Fruit fly (Drosophila melanogaster) whole organism, wandering third instar larva: ENCODE results near the gene t-cup.

ENCODE experiments used
- Abd-B ChIP-seq: fragments of >200 bp; optimal IDR thresholded peaks from 2 replicates; lab custom pipeline; 2017; ENCODE audit warnings: missing biosample characterization, missing genetic modification characterization
- CG32264 ChIP-seq: fragments of 200-800 bp; sonication (Bioruptor generic); optimal IDR thresholded peaks from 2 replicates; lab custom pipeline; 2016; ENCODE audit warnings: missing biosample characterization, missing genetic modification characterization
- CG9705 ChIP-seq: fragments of 200-800 bp; sonication (Bioruptor generic); optimal IDR thresholded peaks from 2 replicates; lab custom pipeline; 2018; ENCODE audit warnings: missing biosample characterization, mild to moderate bottlenecking, missing genetic modification characterization
- CrebA ChIP-seq: fragments of 200-800 bp; sonication (Bioruptor generic); optimal IDR thresholded peaks from 2 replicates; lab custom pipeline; 2016; ENCODE audit warnings: missing biosample characterization, mild to moderate bottlenecking, missing genetic modification characterization, borderline replicate concordance
- Dfd ChIP-seq: fragments of >200 bp; optimal IDR thresholded peaks from 2 replicates; lab custom pipeline; 2017; ENCODE audit warnings: missing biosample characterization, missing genetic modification characterization
- Dif ChIP-seq: fragments of 200-275, 200-300 bp; sonication (Bioruptor generic); optimal IDR thresholded peaks from 2 replicates; lab custom pipeline; 2018; ENCODE audit warnings: missing biosample characterization, missing genetic modification characterization; ENCODE audit not compliant: partially characterized antibody
- GATAd ChIP-seq: sonication (Bioruptor generic); optimal IDR thresholded peaks from 2 replicates; lab custom pipeline; 2016; ENCODE audit warnings: missing biosample characterization, missing genetic modification characterization
- HLH106 ChIP-seq: fragments of 200-800 bp; optimal IDR thresholded peaks from 3 replicates; lab custom pipeline; 2019; ENCODE audit warnings: missing biosample characterization, mild to moderate bottlenecking, missing genetic modification characterization, moderate library complexity
- Hnf4 ChIP-seq: fragments of 200-800 bp; sonication (Bioruptor generic); optimal IDR thresholded peaks from 2 replicates; lab custom pipeline; 2016; ENCODE audit warnings: missing biosample characterization, mild to moderate bottlenecking, missing genetic modification characterization
- Hr78 ChIP-seq: fragments of >200 bp; optimal IDR thresholded peaks from 2 replicates; lab custom pipeline; 2017; ENCODE audit warnings: missing biosample characterization, missing genetic modification characterization
- Hr83 ChIP-seq: fragments of 200-300 bp; sonication (Bioruptor generic); optimal IDR thresholded peaks from 2 replicates; lab custom pipeline; 2016; ENCODE audit warnings: missing biosample characterization, mild to moderate bottlenecking, missing genetic modification characterization, moderate library complexity; ENCODE audit not compliant: poor library complexity, severe bottlenecking
- Jra ChIP-seq: sonication (Bioruptor generic); optimal IDR thresholded peaks from 2 replicates; lab custom pipeline; 2016; ENCODE audit warnings: missing biosample characterization, missing genetic modification characterization
- Mio ChIP-seq: sonication (Bioruptor generic); optimal IDR thresholded peaks from 2 replicates; lab custom pipeline; 2016; ENCODE audit warnings: missing biosample characterization, missing genetic modification characterization
- Myc ChIP-seq: fragments of >200 bp; optimal IDR thresholded peaks from 2 replicates; lab custom pipeline; 2017
- N ChIP-seq: fragments of >200 bp; optimal IDR thresholded peaks from 2 replicates; lab custom pipeline; 2018; ENCODE audit warnings: missing biosample characterization, missing external identifiers, missing genetic modification characterization
- OdsH ChIP-seq: fragments of 200-800 bp; sonication (Bioruptor generic); optimal IDR thresholded peaks from 2 replicates; lab custom pipeline; 2016; ENCODE audit warnings: missing biosample characterization, mild to moderate bottlenecking, missing genetic modification characterization
- Rel ChIP-seq, 2 experiments: fragments of 200-800 bp; sonication (Bioruptor generic) in 1 of 2; optimal IDR thresholded peaks; 2 replicates in 1 of 2; 3 replicates in 1 of 2; lab custom pipeline; 2016 to 2019; ENCODE audit warnings: mild to moderate bottlenecking in 2 of 2, missing biosample characterization in 2 of 2, missing genetic modification characterization in 2 of 2, moderate library complexity in 1 of 2
- Sp1 ChIP-seq: fragments of 200-800 bp; sonication (Bioruptor generic); optimal IDR thresholded peaks from 3 replicates; lab custom pipeline; 2019; ENCODE audit warnings: missing biosample characterization, mild to moderate bottlenecking, missing genetic modification characterization, moderate library complexity
- Vsx2 ChIP-seq: fragments of 200-300, 225-300 bp; sonication (Bioruptor generic); optimal IDR thresholded peaks from 2 replicates; lab custom pipeline; 2018; ENCODE audit warnings: missing biosample characterization, missing genetic modification characterization; ENCODE audit not compliant: partially characterized antibody
- br ChIP-seq: fragments of 200-800 bp; sonication (Bioruptor generic); optimal IDR thresholded peaks from 2 replicates; lab custom pipeline; 2016; ENCODE audit warnings: missing biosample characterization, missing genetic modification characterization
- brk ChIP-seq: fragments of 200-800 bp; sonication (Bioruptor generic); optimal IDR thresholded peaks from 2 replicates; lab custom pipeline; 2016; ENCODE audit warnings: missing biosample characterization, mild to moderate bottlenecking, missing genetic modification characterization
- dl ChIP-seq, 2 experiments: fragments of 175-275, 200-275 bp in 1 of 2; fragments of 200-275 bp in 1 of 2; sonication (Bioruptor generic); optimal IDR thresholded peaks; lab custom pipeline; 2018; ENCODE audit warnings: mild to moderate bottlenecking in 2 of 2, missing biosample characterization in 2 of 2, missing genetic modification characterization in 2 of 2, moderate library complexity in 2 of 2; ENCODE audit not compliant: partially characterized antibody in 2 of 2, insufficient read depth in 1 of 2
- dmrt93B ChIP-seq: fragments of 200-800 bp; sonication (Bioruptor generic); optimal IDR thresholded peaks from 2 replicates; lab custom pipeline; 2018; ENCODE audit warnings: missing biosample characterization, mild to moderate bottlenecking, missing genetic modification characterization
- dsf ChIP-seq: sonication (Bioruptor generic); optimal IDR thresholded peaks from 2 replicates; lab custom pipeline; 2016; ENCODE audit warnings: missing biosample characterization, missing genetic modification characterization, borderline replicate concordance
- ey ChIP-seq: fragments of 200-800 bp; sonication (Bioruptor generic); optimal IDR thresholded peaks from 2 replicates; lab custom pipeline; 2016; ENCODE audit warnings: missing biosample characterization, missing genetic modification characterization
- foxo ChIP-seq, 2 experiments: fragments of 200-800 bp; sonication (Bioruptor generic); optimal IDR thresholded peaks; 2 replicates in 1 of 2; 3 replicates in 1 of 2; lab custom pipeline; 2016 to 2017; ENCODE audit warnings: missing biosample characterization in 2 of 2, missing genetic modification characterization in 2 of 2
- fru ChIP-seq: fragments of 200-800 bp; sonication (Bioruptor generic); optimal IDR thresholded peaks from 3 replicates; lab custom pipeline; 2016; ENCODE audit warnings: missing biosample characterization, mild to moderate bottlenecking, missing genetic modification characterization
- h ChIP-seq: fragments of 200-800 bp; sonication (Bioruptor generic); optimal IDR thresholded peaks from 3 replicates; lab custom pipeline; 2016; ENCODE audit warnings: missing biosample characterization, mild to moderate bottlenecking, missing genetic modification characterization
- jim ChIP-seq: fragments of 175-275, 200-325 bp; sonication (Bioruptor generic); optimal IDR thresholded peaks from 2 replicates; lab custom pipeline; 2016; ENCODE audit warnings: missing biosample characterization, mild to moderate bottlenecking, missing genetic modification characterization
- lola ChIP-seq: fragments of >200 bp; optimal IDR thresholded peaks from 2 replicates; lab custom pipeline; 2017; ENCODE audit warnings: missing biosample characterization, missing genetic modification characterization
- psq ChIP-seq: fragments of 200-800 bp; sonication (Bioruptor generic); optimal IDR thresholded peaks from 3 replicates; lab custom pipeline; 2017; ENCODE audit warnings: missing biosample characterization, mild to moderate bottlenecking, missing genetic modification characterization, moderate library complexity
- rgr ChIP-seq: fragments of 200-800 bp; sonication (Bioruptor generic); optimal IDR thresholded peaks from 3 replicates; lab custom pipeline; 2016; ENCODE audit warnings: missing biosample characterization, mild to moderate bottlenecking, missing genetic modification characterization
- sage ChIP-seq: fragments of 200-800 bp; sonication (Bioruptor generic); optimal IDR thresholded peaks from 2 replicates; lab custom pipeline; 2016; ENCODE audit warnings: missing biosample characterization, mild to moderate bottlenecking, missing genetic modification characterization
- tai ChIP-seq: sonication (Bioruptor generic); optimal IDR thresholded peaks from 2 replicates; lab custom pipeline; 2016; ENCODE audit warnings: missing biosample characterization, missing genetic modification characterization
- usp ChIP-seq: fragments of >200 bp; optimal IDR thresholded peaks from 2 replicates; lab custom pipeline; 2017; ENCODE audit warnings: missing biosample characterization, missing genetic modification characterization
- woc ChIP-seq: sonication (Bioruptor generic); optimal IDR thresholded peaks from 2 replicates; lab custom pipeline; 2016; ENCODE audit warnings: missing biosample characterization, mild to moderate bottlenecking, missing genetic modification characterization

The t-cup gene

DNA sequence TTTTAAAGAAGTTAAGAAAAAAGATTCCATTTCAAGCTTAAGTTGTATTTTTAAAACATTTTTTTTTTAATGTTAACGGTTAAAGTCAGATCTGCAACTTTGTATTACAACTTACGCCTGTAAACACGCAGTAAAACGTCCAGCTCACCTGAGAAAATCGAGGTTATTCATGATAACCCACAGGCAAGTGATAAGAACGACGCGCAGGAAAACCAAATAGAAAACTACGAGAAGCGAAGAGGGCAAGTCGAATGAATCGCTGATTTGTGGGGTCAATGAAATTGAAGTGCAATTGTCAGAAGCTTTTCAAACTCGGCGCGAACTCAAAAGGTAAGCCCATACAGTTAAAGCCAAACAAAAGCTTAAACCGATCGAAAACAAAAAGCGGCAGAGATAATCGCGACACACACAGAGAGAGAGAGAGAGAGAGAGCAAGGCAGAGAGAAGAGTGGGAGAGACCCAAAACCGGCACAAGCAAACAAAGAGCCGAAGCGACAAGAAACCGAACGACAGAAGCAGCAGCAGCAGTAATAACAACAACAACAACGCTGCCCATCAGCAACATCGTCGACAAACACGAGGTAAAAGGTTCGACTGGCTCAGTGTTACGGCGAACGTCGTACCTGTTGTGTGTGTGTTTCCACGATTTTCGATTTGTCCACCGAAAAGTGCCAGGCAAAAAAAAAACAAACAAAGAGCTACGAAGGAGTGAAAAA is 10.4 kb upstream of the t-cup start, which contains the start of gene CG43051 (continued):
- TF ChIP-seq jim (GFP tag; lab: Kevin White, UChicago) (peak; percentile 41), foxo (GFP tag; optimal IDR thresholded peaks at IDR 0.05; lab: Kevin White, UChicago) (peak; percentile 42 to 74), dl (GFP tag; optimal IDR thresholded peaks at IDR 0.05; lab: Kevin White, UChicago; ENCODE audit: insufficient read depth in 1 of 2, partially characterized antibody in 2 of 2) (peak; percentile 93 to 97), brk (GFP tag; lab: Kevin White, UChicago) (peak; percentile 46), CG32264 (GFP tag; lab: Kevin White, UChicago) (peak; percentile 44), CrebA (GFP tag; lab: Kevin White, UChicago) (peak; percentile 83), Sp1 (GFP tag; lab: Kevin White, UChicago) (peak; percentile 52), ey (GFP tag; lab: Kevin White, UChicago) (no peak), Abd-B (GFP tag; lab: Kevin White, UChicago) (no peak)

DNA sequence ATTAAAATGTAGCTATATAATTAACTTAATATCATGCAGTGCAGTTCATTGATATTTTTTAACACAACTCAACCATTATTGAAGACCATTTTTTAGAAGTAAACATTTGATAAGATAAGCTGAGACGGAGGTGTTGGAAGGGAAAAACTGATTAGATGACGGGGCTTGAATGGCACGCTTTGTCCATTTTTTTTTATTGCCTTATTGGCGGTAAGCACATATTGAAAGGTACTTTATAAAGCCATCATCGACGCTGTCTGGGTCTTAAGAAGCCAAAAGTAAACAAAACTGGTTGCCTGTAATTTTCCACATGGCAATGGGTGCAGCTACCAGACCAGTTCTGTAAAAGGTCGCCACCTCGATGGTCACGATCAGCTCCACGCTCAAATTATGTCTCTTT is 9.6 kb upstream of the t-cup start:
- TF ChIP-seq Mio (GFP tag; lab: Kevin White, UChicago) (no peak), OdsH (GFP tag; lab: Kevin White, UChicago) (peak; percentile 7), dmrt93B (GFP tag; lab: Kevin White, UChicago) (no peak), GATAd (GFP tag; lab: Kevin White, UChicago) (no peak), woc (GFP tag; lab: Kevin White, UChicago) (no peak), ey (GFP tag; lab: Kevin White, UChicago) (no peak), h (peak; percentile 87), CG32264 (GFP tag; lab: Kevin White, UChicago) (no peak), dsf (GFP tag; lab: Kevin White, UChicago) (no peak), lola (no peak), tai (no peak), Vsx2 (GFP tag; lab: Kevin White, UChicago) (no peak), dl (GFP tag; optimal IDR thresholded peaks at IDR 0.05; lab: Kevin White, UChicago; ENCODE audit: insufficient read depth in 1 of 2, partially characterized antibody in 2 of 2) (no peak), Hr83 (GFP tag; lab: Kevin White, UChicago) (no peak), CG9705 (GFP tag; lab: Kevin White, UChicago) (no peak), usp (GFP tag; lab: Kevin White, UChicago) (no peak), Rel (GFP tag; optimal IDR thresholded peaks at IDR 0.05; lab: Kevin White, UChicago) (no peak), Rel (tag; optimal IDR thresholded peaks at IDR 0.05; lab: Kevin White, UChicago) (peak; percentile 34), Hr78 (GFP tag; lab: Kevin White, UChicago) (no peak), foxo (GFP tag; optimal IDR thresholded peaks at IDR 0.05; lab: Kevin White, UChicago) (no peak), rgr (GFP tag; lab: Kevin White, UChicago) (peak; percentile 2), N (GFP tag; lab: Kevin White, UChicago) (no peak), psq (no peak), Hnf4 (GFP tag; lab: Kevin White, UChicago) (no peak), CrebA (GFP tag; lab: Kevin White, UChicago) (peak; percentile 13), jim (GFP tag; lab: Kevin White, UChicago) (no peak), Abd-B (GFP tag; lab: Kevin White, UChicago) (no peak), HLH106 (no peak), fru (GFP tag; lab: Kevin White, UChicago) (peak; percentile 13), Dfd (GFP tag; lab: Kevin White, UChicago) (no peak), Sp1 (GFP tag; lab: Kevin White, UChicago) (peak; percentile 21), Jra (GFP tag; lab: Kevin White, UChicago) (no peak), brk (GFP tag; lab: Kevin White, UChicago) (no peak), Myc (lab: Kevin White, UChicago) (no peak), Dif (no peak), br (GFP tag; lab: Kevin White, UChicago) (no peak), sage (GFP tag; lab: Kevin White, UChicago) (no peak)
